Worm (Caenorhabditis elegans) whole organism, midembryonic: Measurements from ENCODE around the gene mau-8.

Experiments used
- T22C8.4 ChIP-seq: fragments of 200-800 bp; sonication (Bioruptor generic); IDR thresholded peaks from 2 replicates; pipeline ENCODE4 v1.3.6; 2022; ENCODE audit warnings: missing genetic modification characterization, missing compliant biosample characterization
- cog-1 ChIP-seq: sonication (generic microtip); optimal IDR thresholded peaks from 2 replicates; lab custom pipeline; 2016; ENCODE audit warnings: missing genetic modification characterization, missing compliant biosample characterization
- flt-1 ChIP-seq: fragments of 200-800 bp; sonication (Bioruptor generic); IDR thresholded peaks from 2 replicates; pipeline ENCODE4 v1.3.6; 2022; ENCODE audit warnings: missing genetic modification characterization, missing compliant biosample characterization
- klf-2 ChIP-seq: fragments of 200-800 bp; sonication (Bioruptor generic); conservative IDR thresholded peaks from 2 replicates; pipeline ENCODE4 v1.3.6; 2022; ENCODE audit warnings: missing genetic modification reagents, missing genetic modification characterization, missing compliant biosample characterization
- ref-1 ChIP-seq: fragments of 200-800 bp; sonication (Bioruptor generic); conservative IDR thresholded peaks from 2 replicates; pipeline ENCODE4 v1.3.6; 2022; ENCODE audit warnings: missing genetic modification reagents, missing genetic modification characterization, missing compliant biosample characterization
- tab-1 ChIP-seq: fragments of 200-800 bp; sonication (Bioruptor generic); IDR thresholded peaks from 2 replicates; pipeline ENCODE4 v1.3.6; 2022; ENCODE audit warnings: missing genetic modification characterization, missing compliant biosample characterization
- ztf-29 ChIP-seq: fragments of 200-800 bp; sonication (Bioruptor generic); IDR thresholded peaks from 2 replicates; pipeline ENCODE4 v1.3.6; 2022; ENCODE audit warnings: missing genetic modification reagents, missing genetic modification characterization, missing compliant biosample characterization

ce11 chrIV:13386043-13386442 lies 8.2 kb downstream of the mau-8 start, which contains the start of the genes Y62E10A.20, Y62E10A.23 and mdt-9:
- TF ChIP-seq T22C8.4 (GFP tag; lab: Robert Waterston, UW) (no peak), klf-2 (peak; percentile 80), flt-1 (GFP tag; lab: Robert Waterston, UW) (peak; percentile 86), ref-1 (GFP tag; lab: Robert Waterston, UW) (no peak), tab-1 (GFP tag; lab: Robert Waterston, UW) (peak; percentile 54; the same call in 1 of the 2 replicates), ztf-29 (GFP tag; lab: Robert Waterston, UW) (peak; percentile 79), cog-1 (tag; lab: Kevin White, UChicago) (peak; percentile 24)
